Worm (Caenorhabditis elegans) whole organism, young adult: ENCODE results near the gene C13G3.12.
A peak's percentile ranks its signal among the peaks of the same experiment; 100 is the strongest.

Experiments used
- B0261.1 ChIP-seq: sonication (generic microtip); optimal IDR thresholded peaks from 2 replicates; lab custom pipeline; 2016; ENCODE audit warnings: mild to moderate bottlenecking, missing genetic modification characterization, moderate library complexity, missing compliant biosample characterization
- F52B5.7 ChIP-seq: sonication (generic microtip); optimal IDR thresholded peaks from 2 replicates; lab custom pipeline; 2016; ENCODE audit warnings: mild to moderate bottlenecking, missing genetic modification characterization, missing compliant biosample characterization
- F57C9.4 ChIP-seq: sonication (generic microtip); optimal IDR thresholded peaks from 2 replicates; lab custom pipeline; 2017; ENCODE audit warnings: mild to moderate bottlenecking, missing genetic modification characterization, missing compliant biosample characterization
- Y56A3A.18 ChIP-seq: fragments of 200-800 bp; sonication (Bioruptor generic); IDR thresholded peaks from 2 replicates; pipeline ENCODE4 v1.3.6; 2022; ENCODE audit warnings: missing genetic modification reagents, missing genetic modification characterization, missing compliant biosample characterization
- Y67H2A.10 ChIP-seq: fragments of 200-800 bp; sonication (Bioruptor generic); conservative IDR thresholded peaks from 2 replicates; pipeline ENCODE4 v1.3.6; 2022; ENCODE audit warnings: missing genetic modification reagents, missing genetic modification characterization, missing compliant biosample characterization
- Y79H2A.3 ChIP-seq: fragments of 200-800 bp; sonication (Bioruptor generic); conservative IDR thresholded peaks from 2 replicates; pipeline ENCODE4 v1.3.6; 2022; ENCODE audit warnings: missing genetic modification reagents, missing genetic modification characterization, missing compliant biosample characterization
- athp-1 ChIP-seq: sonication (generic microtip); optimal IDR thresholded peaks from 2 replicates; lab custom pipeline; 2017; ENCODE audit warnings: mild to moderate bottlenecking, missing genetic modification characterization, missing compliant biosample characterization
- attf-6 ChIP-seq: fragments of 200-800 bp; sonication (Bioruptor generic); IDR thresholded peaks from 2 replicates; pipeline ENCODE4 v1.3.6; 2022; ENCODE audit warnings: missing genetic modification reagents, missing genetic modification characterization, missing compliant biosample characterization
- cebp-1 ChIP-seq, 2 experiments: fragments of 200-800 bp in 1 of 2; sonication (Bioruptor generic) in 1 of 2; sonication (generic microtip) in 1 of 2; IDR thresholded peaks in 1 of 2; optimal IDR thresholded peaks in 1 of 2; 2 replicates each; pipeline versions ENCODE4 v1.3.6 to Lab custom; 2017 to 2022; ENCODE audit warnings: missing compliant biosample characterization in 2 of 2, missing genetic modification characterization in 2 of 2, mild to moderate bottlenecking in 1 of 2, missing genetic modification reagents in 1 of 2, moderate library complexity in 1 of 2
- ceh-100 ChIP-seq: fragments of 200-800 bp; sonication (Bioruptor generic); IDR thresholded peaks from 2 replicates; pipeline ENCODE4 v1.3.6; 2022; ENCODE audit warnings: missing genetic modification reagents, missing genetic modification characterization, missing compliant biosample characterization
- ceh-58 ChIP-seq: fragments of 200-800 bp; sonication (Bioruptor generic); IDR thresholded peaks from 2 replicates; pipeline ENCODE4 v1.3.6; 2022; ENCODE audit warnings: missing genetic modification characterization, missing compliant biosample characterization
- egl-44 ChIP-seq: fragments of 200-800 bp; sonication (Bioruptor generic); IDR thresholded peaks from 2 replicates; pipeline ENCODE4 v1.3.6; 2022; ENCODE audit warnings: missing genetic modification reagents, missing genetic modification characterization, missing compliant biosample characterization
- lin-35 ChIP-seq, 3 experiments: fragments of 150-350 bp in 2 of 3; sonication (generic microtip) in 1 of 3; optimal IDR thresholded peaks; 2 replicates each; lab custom pipeline; 2014 to 2018; ENCODE audit warnings: missing biosample characterization in 3 of 3, missing genetic modification characterization in 3 of 3, missing genetic modification reagents in 3 of 3
- lin-40 ChIP-seq: sonication (generic microtip); optimal IDR thresholded peaks from 2 replicates; lab custom pipeline; 2016; ENCODE audit warnings: missing genetic modification characterization, mild to moderate bottlenecking, missing compliant biosample characterization, missing genotype, missing genetic modification reagents
- lin-54 ChIP-seq: fragments of 200-800 bp; sonication (Bioruptor generic); optimal IDR thresholded peaks from 2 replicates; lab custom pipeline; 2018; ENCODE audit warnings: mild to moderate bottlenecking, missing genetic modification characterization, missing compliant biosample characterization
- lsl-1 ChIP-seq: fragments of 200-800 bp; sonication (Bioruptor generic); optimal IDR thresholded peaks from 2 replicates; lab custom pipeline; 2018; ENCODE audit warnings: mild to moderate bottlenecking, missing genetic modification characterization, moderate library complexity, missing compliant biosample characterization
- madf-6 ChIP-seq: fragments of 200-800 bp; sonication (Bioruptor generic); IDR thresholded peaks from 2 replicates; pipeline ENCODE4 v1.3.6; 2022; ENCODE audit warnings: missing genetic modification reagents, missing genetic modification characterization, missing compliant biosample characterization
- madf-8 ChIP-seq: fragments of 200-800 bp; sonication (Bioruptor generic); conservative IDR thresholded peaks from 2 replicates; pipeline ENCODE4 v1.3.6; 2022; ENCODE audit warnings: missing genetic modification reagents, missing genetic modification characterization, missing compliant biosample characterization
- mel-28 ChIP-seq: sonication (generic microtip); optimal IDR thresholded peaks from 2 replicates; lab custom pipeline; 2016; ENCODE audit warnings: borderline replicate concordance, mild to moderate bottlenecking, missing genetic modification characterization, missing compliant biosample characterization
- mxl-1 ChIP-seq: sonication (generic microtip); optimal IDR thresholded peaks from 2 replicates; lab custom pipeline; 2016; ENCODE audit warnings: missing genetic modification characterization, missing compliant biosample characterization
- nhr-27 ChIP-seq: fragments of 200-800 bp; sonication (Bioruptor generic); optimal IDR thresholded peaks from 2 replicates; lab custom pipeline; 2018; ENCODE audit warnings: mild to moderate bottlenecking, missing genetic modification characterization, moderate library complexity, missing compliant biosample characterization
- nhr-80 ChIP-seq: sonication (generic microtip); optimal IDR thresholded peaks from 2 replicates; lab custom pipeline; 2016; ENCODE audit warnings: missing genetic modification characterization, missing compliant biosample characterization
- nhr-90 ChIP-seq: sonication (generic microtip); optimal IDR thresholded peaks from 2 replicates; lab custom pipeline; 2016; ENCODE audit warnings: missing genotype, mild to moderate bottlenecking, missing genetic modification characterization, missing compliant biosample characterization
- rec-8 ChIP-seq, 2 experiments: sonication (generic microtip); optimal IDR thresholded peaks; 2 replicates each; lab custom pipeline; 2016; ENCODE audit warnings: mild to moderate bottlenecking in 2 of 2, missing genetic modification characterization in 2 of 2, missing genetic modification reagents in 2 of 2, missing genotype in 2 of 2, missing biosample characterization in 1 of 2, missing compliant biosample characterization in 1 of 2, moderate library complexity in 1 of 2
- rpc-1 ChIP-seq, 2 experiments: fragments of 150-350 bp in 1 of 2; sonication (generic microtip) in 1 of 2; optimal IDR thresholded peaks; 2 replicates each; lab custom pipeline; 2014 to 2018; ENCODE audit warnings: missing biosample characterization in 1 of 2, missing genetic modification characterization in 1 of 2, missing genetic modification reagents in 1 of 2, missing genotype in 1 of 2
- snpc-1.1 ChIP-seq: sonication (generic microtip); optimal IDR thresholded peaks from 2 replicates; lab custom pipeline; 2017; ENCODE audit warnings: missing genetic modification characterization, mild to moderate bottlenecking, missing compliant biosample characterization, antibody characterized with exemption, moderate library complexity, missing genotype, missing genetic modification reagents; ENCODE audit not compliant: insufficient read depth
- snpc-1.3 ChIP-seq: sonication (generic microtip); optimal IDR thresholded peaks from 2 replicates; lab custom pipeline; 2017; ENCODE audit warnings: missing genetic modification characterization, mild to moderate bottlenecking, missing compliant biosample characterization, antibody characterized with exemption, moderate library complexity, missing genotype, missing genetic modification reagents; ENCODE audit not compliant: insufficient read depth
- somi-1 ChIP-seq: fragments of 200-800 bp; sonication (Bioruptor generic); optimal IDR thresholded peaks from 2 replicates; lab custom pipeline; 2018; ENCODE audit warnings: mild to moderate bottlenecking, missing genetic modification characterization, missing compliant biosample characterization
- tlf-1 ChIP-seq: fragments of 200-800 bp; sonication (Bioruptor generic); optimal IDR thresholded peaks from 2 replicates; lab custom pipeline; 2018; ENCODE audit warnings: mild to moderate bottlenecking, missing genetic modification characterization, missing compliant biosample characterization
- zim-3 ChIP-seq: sonication (generic microtip); optimal IDR thresholded peaks from 2 replicates; lab custom pipeline; 2017; ENCODE audit warnings: mild to moderate bottlenecking, missing genetic modification characterization, moderate library complexity, missing compliant biosample characterization

The C13G3.12 gene

ce11 chrV:11046730-11047129 lies 24.0 kb upstream of the C13G3.12 start, which contains the start of gene dhs-18:
Gene dhs-18 (minus strand): TSS chrV:11046833.
- TF ChIP-seq nhr-80 (peak; percentile 14), egl-44 (GFP tag; lab: Robert Waterston, UW) (no peak)

DNA sequence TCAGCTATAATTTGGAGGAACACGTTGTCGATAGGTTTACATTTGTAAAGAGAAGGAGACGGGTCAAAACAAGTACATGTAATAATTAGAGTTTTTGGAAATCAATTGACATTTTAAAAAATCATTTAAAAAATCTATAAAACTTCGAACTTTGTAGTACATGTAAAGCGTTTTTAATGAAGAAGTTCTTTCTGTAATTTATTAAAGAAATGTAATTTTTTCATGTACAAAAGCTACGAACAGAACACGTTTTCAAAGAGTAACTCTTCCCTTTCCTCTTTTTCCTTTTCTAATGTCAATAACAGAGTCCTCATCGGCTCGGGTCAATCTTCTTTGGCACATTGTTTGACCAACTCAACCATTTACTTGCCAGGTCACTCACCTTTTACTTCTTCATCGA lies 21.1 kb upstream of the C13G3.12 start, which contains the start of gene C45B11.6:
TSS of gene C45B11.6 (plus strand) at position 301 of the 400 bp plus-strand sequence.
- TF ChIP-seq madf-8 = no peak
- TF ChIP-seq Y79H2A.3 (GFP tag; lab: Robert Waterston, UW) = no peak
- TF ChIP-seq Y56A3A.18 (GFP tag; lab: Robert Waterston, UW) = no peak
- no peak for TF ChIP-seq lin-35 (GFP tag; optimal IDR thresholded peaks at IDR 0.05; lab: Kevin White, UChicago)
- no peak for TF ChIP-seq F52B5.7 (tag; lab: Kevin White, UChicago)
- TF ChIP-seq Y67H2A.10 (GFP tag; lab: Robert Waterston, UW) = no peak

DNA sequence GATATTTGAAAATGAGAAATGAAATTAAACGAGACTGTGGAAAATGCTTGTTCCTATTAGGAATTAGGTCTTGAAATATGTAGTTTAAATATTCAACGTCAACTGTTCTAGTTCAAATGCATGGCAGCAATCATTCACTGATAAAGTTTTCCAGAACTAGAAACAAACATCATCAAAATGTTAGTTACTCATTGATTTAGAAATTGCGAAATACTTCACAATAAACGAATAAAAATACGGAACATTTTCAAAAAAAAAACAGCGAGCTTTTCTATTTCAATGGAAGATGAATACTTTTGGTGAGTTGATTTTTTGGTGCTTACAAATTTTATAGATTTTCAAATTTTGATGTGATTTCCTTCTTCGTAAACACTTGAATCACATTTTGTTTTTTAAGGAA lies 19.8 kb upstream of the C13G3.12 start, which contains the start of gene C45B11.2:
TSS of gene C45B11.2 (plus strand) at position 173 of the 400 bp plus-strand sequence.
- TF ChIP-seq mxl-1 (tag; lab: Kevin White, UChicago) = no peak
- peak; percentile 7 for TF ChIP-seq nhr-80
- 0 out of 2 replicates have a peak, but pooled peaks have one; percentile 35 for TF ChIP-seq cebp-1 (GFP tag; IDR thresholded peaks at IDR 0.05; lab: Robert Waterston, UW)
- peak; percentile 83 for TF ChIP-seq cebp-1 (tag; optimal IDR thresholded peaks at IDR 0.05; lab: Kevin White, UChicago)
- TF ChIP-seq lin-40 (tag; lab: Kevin White, UChicago) = no peak
- no peak for TF ChIP-seq attf-6 (GFP tag; lab: Robert Waterston, UW)
- TF ChIP-seq lsl-1 (GFP tag; lab: Kevin White, UChicago) = no peak
- no peak for TF ChIP-seq zim-3 (tag; lab: Kevin White, UChicago)
- no peak for TF ChIP-seq tlf-1 (GFP tag; lab: Kevin White, UChicago)
- no peak for TF ChIP-seq nhr-27
- no peak for TF ChIP-seq Y79H2A.3 (GFP tag; lab: Robert Waterston, UW)
- no peak for TF ChIP-seq rpc-1 (optimal IDR thresholded peaks at IDR 0.05; lab: Kevin White, UChicago)
- TF ChIP-seq rpc-1 (tag; optimal IDR thresholded peaks at IDR 0.05; lab: Kevin White, UChicago) = no peak
- TF ChIP-seq F57C9.4 (tag; lab: Kevin White, UChicago) = no peak
- TF ChIP-seq athp-1 (tag; lab: Kevin White, UChicago) = no peak
- no peak for TF ChIP-seq Y67H2A.10 (GFP tag; lab: Robert Waterston, UW)
- TF ChIP-seq B0261.1 (tag; lab: Kevin White, UChicago) = no peak
- no peak for TF ChIP-seq ceh-100 (GFP tag; lab: Robert Waterston, UW)
- TF ChIP-seq madf-6 (GFP tag; lab: Robert Waterston, UW) = no peak
- TF ChIP-seq ceh-58 = no peak

ce11 chrV:11041499-11041898 lies 18.8 kb upstream of the C13G3.12 start, which contains the start of gene C45B11.5:
Gene C45B11.5 (plus strand): TSS chrV:11041799.
- TF ChIP-seq somi-1 = no peak
- no peak for TF ChIP-seq zim-3 (tag; lab: Kevin White, UChicago)

ce11 chrV:11040473-11040872 lies 17.8 kb upstream of the C13G3.12 start, which contains the start of gene C45B11.8:
Gene C45B11.8 (plus strand): TSS chrV:11040773.
- TF ChIP-seq mel-28 (tag; lab: Kevin White, UChicago) (no peak), lin-40 (tag; lab: Kevin White, UChicago) (no peak), snpc-1.1 (tag; lab: Kevin White, UChicago) (no peak), snpc-1.3 (tag; lab: Kevin White, UChicago) (no peak), lin-54 (no peak), nhr-90 (tag; lab: Kevin White, UChicago) (no peak), rec-8 (tag; optimal IDR thresholded peaks at IDR 0.05; lab: Kevin White, UChicago) (no peak)
- TF ChIP-seq, all 124 proteins: peak for 0
